Worm (Caenorhabditis elegans): ENCODE measurements around the gene nhr-35.

- TF ChIP-seq pros-1 (tag; optimal IDR thresholded peaks at IDR 0.05) (no peak), ceh-14 (tag; optimal IDR thresholded peaks at IDR 0.05) (no peak), dmd-4 (tag; optimal IDR thresholded peaks at IDR 0.05; ENCODE audit: borderline replicate concordance) (no peak), nhr-11 (tag; optimal IDR thresholded peaks at IDR 0.05) (no peak), ceh-18 (tag; optimal IDR thresholded peaks at IDR 0.05) (no peak), pha-4 (tag; optimal IDR thresholded peaks at IDR 0.05) (no peak), unc-55 (GFP tag; optimal IDR thresholded peaks at IDR 0.05) (no peak), ceh-31 (tag; optimal IDR thresholded peaks at IDR 0.05) (no peak)
Observed at ce11 chrX:4544543-4544942, 12.1 kb downstream of the nhr-35 start, which contains the start of gene C07A12.2.

Data from whole organism, late embryonic.